Fruit fly (Drosophila melanogaster) whole organism, embryonic: ENCODE measurements around the gene CG32554.

Source experiments
- Abd-B ChIP-seq: fragments of 200-800 bp; sonication (Bioruptor generic); optimal IDR thresholded peaks from 2 replicates; lab custom pipeline; 2018; ENCODE audit warnings: missing biosample characterization, mild to moderate bottlenecking, missing genetic modification characterization, moderate library complexity
- CG11696 ChIP-seq: fragments of 200-800 bp; sonication (Bioruptor generic); IDR thresholded peaks from 2 replicates; pipeline ENCODE4 v1.3.6; 2022; ENCODE audit warnings: missing biosample characterization, missing genetic modification characterization
- CG11723 ChIP-seq: fragments of 200-800 bp; sonication (Bioruptor generic); optimal IDR thresholded peaks from 2 replicates; lab custom pipeline; 2017; ENCODE audit warnings: missing biosample characterization, mild to moderate bottlenecking, missing genetic modification characterization
- CG12236 ChIP-seq: fragments of 200-800 bp; sonication (Bioruptor generic); optimal IDR thresholded peaks from 2 replicates; lab custom pipeline; 2016; ENCODE audit warnings: missing biosample characterization, missing genetic modification characterization
- CG13123 ChIP-seq: fragments of 200-800 bp; sonication (Bioruptor generic); optimal IDR thresholded peaks from 2 replicates; lab custom pipeline; 2016; ENCODE audit warnings: missing biosample characterization, missing genetic modification characterization
- CG13775 ChIP-seq: fragments of 200-800 bp; sonication (Bioruptor generic); optimal IDR thresholded peaks from 3 replicates; lab custom pipeline; 2017; ENCODE audit warnings: missing biosample characterization, mild to moderate bottlenecking, missing genetic modification characterization
- CG13894 ChIP-seq: fragments of 200-800 bp; sonication (Bioruptor generic); optimal IDR thresholded peaks from 3 replicates; lab custom pipeline; 2018; ENCODE audit warnings: missing biosample characterization, mild to moderate bottlenecking, missing genetic modification characterization, moderate library complexity
- CG14965 ChIP-seq: fragments of 200-800 bp; sonication (Bioruptor generic); optimal IDR thresholded peaks from 2 replicates; lab custom pipeline; 2016; ENCODE audit warnings: missing biosample characterization, missing genetic modification characterization, borderline replicate concordance
- CG17359 ChIP-seq: fragments of 200-800 bp; sonication (Bioruptor generic); optimal IDR thresholded peaks from 3 replicates; lab custom pipeline; 2018; ENCODE audit warnings: missing biosample characterization, mild to moderate bottlenecking, missing genetic modification characterization, moderate library complexity
- CG2120 ChIP-seq: fragments of 200-800 bp; sonication (Bioruptor generic); optimal IDR thresholded peaks from 3 replicates; lab custom pipeline; 2016; ENCODE audit warnings: missing biosample characterization, missing genetic modification characterization
- CG31388 ChIP-seq: fragments of 200-800 bp; sonication (Bioruptor generic); optimal IDR thresholded peaks from 2 replicates; lab custom pipeline; 2016; ENCODE audit warnings: missing biosample characterization, missing genetic modification characterization
- CG3163 ChIP-seq: fragments of 200-800 bp; sonication (Bioruptor generic); optimal IDR thresholded peaks from 3 replicates; lab custom pipeline; 2016; ENCODE audit warnings: missing biosample characterization, missing genetic modification characterization
- CG32767 ChIP-seq: fragments of 200-800 bp; sonication (Bioruptor generic); IDR thresholded peaks from 2 replicates; pipeline ENCODE4 v1.3.6; 2022; ENCODE audit warnings: missing biosample characterization, missing genetic modification characterization
- CG3407 ChIP-seq: fragments of 200-800 bp; sonication (Bioruptor generic); optimal IDR thresholded peaks from 2 replicates; lab custom pipeline; 2018; ENCODE audit warnings: missing biosample characterization, mild to moderate bottlenecking, missing genetic modification characterization
- CG34224 ChIP-seq: fragments of 200-800 bp; sonication (Bioruptor generic); IDR thresholded peaks from 3 replicates; pipeline ENCODE4 v1.3.6; 2022; ENCODE audit warnings: missing biosample characterization, missing genetic modification characterization; ENCODE audit not compliant: partially characterized antibody
- CG34422 ChIP-seq: fragments of 200-800 bp; sonication (Bioruptor generic); IDR thresholded peaks from 3 replicates; pipeline ENCODE4 v1.3.6; 2022; ENCODE audit warnings: missing biosample characterization, missing genetic modification characterization
- CG3838 ChIP-seq: fragments of 200-800 bp; sonication (Bioruptor generic); optimal IDR thresholded peaks from 3 replicates; lab custom pipeline; 2016; ENCODE audit warnings: missing biosample characterization, missing genetic modification characterization
- CG6689 ChIP-seq: fragments of 200-800 bp; sonication (Bioruptor generic); IDR thresholded peaks from 2 replicates; pipeline ENCODE4 v1.3.6; 2022; ENCODE audit warnings: missing biosample characterization, missing genetic modification characterization
- CG6765 ChIP-seq: fragments of 200-800 bp; sonication (Bioruptor generic); optimal IDR thresholded peaks from 3 replicates; lab custom pipeline; 2017; ENCODE audit warnings: missing biosample characterization, mild to moderate bottlenecking, missing genetic modification characterization
- CG7745 ChIP-seq: fragments of 200-800 bp; sonication (Bioruptor generic); optimal IDR thresholded peaks from 2 replicates; lab custom pipeline; 2018; ENCODE audit warnings: missing biosample characterization, mild to moderate bottlenecking, missing genetic modification characterization, moderate library complexity
- CG8765 ChIP-seq: fragments of 200-800 bp; sonication (Bioruptor generic); IDR thresholded peaks from 2 replicates; pipeline ENCODE4 v1.3.6; 2022; ENCODE audit warnings: missing biosample characterization, missing genetic modification characterization
- CG9215 ChIP-seq: fragments of 200-800 bp; sonication (Bioruptor generic); IDR thresholded peaks from 2 replicates; pipeline ENCODE4 v1.3.6; 2022; ENCODE audit warnings: missing biosample characterization, missing genetic modification characterization
- Dfd ChIP-seq, 2 experiments: fragments of >200 bp; optimal IDR thresholded peaks; 2 replicates each; lab custom pipeline; 2017; ENCODE audit warnings: missing biosample characterization in 2 of 2, missing genetic modification characterization in 2 of 2
- GATAe ChIP-seq: fragments of 200-800 bp; sonication (Bioruptor generic); conservative IDR thresholded peaks from 2 replicates; pipeline ENCODE4 v1.3.6; 2022; ENCODE audit warnings: missing biosample characterization, missing genetic modification characterization
- Gsc ChIP-seq: fragments of 200-800 bp; sonication (Bioruptor generic); IDR thresholded peaks from 2 replicates; pipeline ENCODE4 v1.3.6; 2022; ENCODE audit warnings: missing biosample characterization, missing genetic modification characterization
- HHEX ChIP-seq: fragments of 200-800 bp; sonication (Bioruptor generic); optimal IDR thresholded peaks from 3 replicates; lab custom pipeline; 2017; ENCODE audit warnings: missing biosample characterization, mild to moderate bottlenecking, missing genetic modification characterization, missing genetic modification reagents
- Hmx ChIP-seq: fragments of 200-800 bp; sonication (Bioruptor generic); optimal IDR thresholded peaks from 2 replicates; lab custom pipeline; 2016; ENCODE audit warnings: missing biosample characterization, missing genetic modification characterization
- Lim3 ChIP-seq: fragments of 200-800 bp; sonication (Bioruptor generic); IDR thresholded peaks from 2 replicates; pipeline ENCODE4 v1.3.6; 2022; ENCODE audit warnings: missing biosample characterization, missing genetic modification characterization
- Med ChIP-seq: fragments of 200-800 bp; sonication (Bioruptor generic); peaks from one replicate; lab custom pipeline; 2016; ENCODE audit warnings: missing biosample characterization, missing genetic modification characterization, mild to moderate bottlenecking, inconsistent platforms, moderate library complexity
- NFAT ChIP-seq: fragments of 200-800 bp; sonication (Bioruptor generic); IDR thresholded peaks from 2 replicates; pipeline ENCODE4 v1.3.6; 2022; ENCODE audit warnings: missing biosample characterization, missing genetic modification characterization
- Nf-YA ChIP-seq: fragments of 200-800 bp; sonication (Bioruptor generic); IDR thresholded peaks from 2 replicates; pipeline ENCODE4 v1.3.6; 2022; ENCODE audit warnings: missing biosample characterization, missing genetic modification characterization
- Opbp ChIP-seq: fragments of 200-800 bp; sonication (Bioruptor generic); IDR thresholded peaks from 3 replicates; pipeline ENCODE4 v1.3.6; 2022; ENCODE audit warnings: missing biosample characterization, missing genetic modification characterization; ENCODE audit not compliant: partially characterized antibody
- Taf1 ChIP-seq: fragments of 200-800 bp; sonication (Bioruptor generic); IDR thresholded peaks from 2 replicates; pipeline ENCODE4 v1.3.6; 2022; ENCODE audit warnings: missing biosample characterization, missing genetic modification characterization
- aop ChIP-seq: fragments of 200-800 bp; sonication (Bioruptor generic); IDR thresholded peaks from 2 replicates; pipeline ENCODE4 v1.3.6; 2022; ENCODE audit warnings: missing biosample characterization, missing genetic modification characterization
- ara ChIP-seq: fragments of 200-800 bp; sonication (Bioruptor generic); IDR thresholded peaks from 2 replicates; pipeline ENCODE4 v1.3.6; 2022; ENCODE audit warnings: missing biosample characterization, missing genetic modification characterization
- cad ChIP-seq: fragments of >200 bp; optimal IDR thresholded peaks from 2 replicates; lab custom pipeline; 2017; ENCODE audit warnings: missing biosample characterization, missing genetic modification characterization
- dati ChIP-seq: fragments of 200-800 bp; sonication (Bioruptor generic); IDR thresholded peaks from 2 replicates; pipeline ENCODE4 v1.3.6; 2022; ENCODE audit warnings: missing biosample characterization, missing genetic modification characterization
- disco-r ChIP-seq: fragments of 200-800 bp; sonication (Bioruptor generic); optimal IDR thresholded peaks from 2 replicates; lab custom pipeline; 2016; ENCODE audit warnings: missing biosample characterization, missing genetic modification characterization
- ems ChIP-seq: fragments of 200-800 bp; sonication (Bioruptor generic); optimal IDR thresholded peaks from 3 replicates; lab custom pipeline; 2016; ENCODE audit warnings: missing biosample characterization, missing genetic modification characterization
- eve ChIP-seq, 2 experiments: fragments of >200 bp; optimal IDR thresholded peaks; 2 replicates each; lab custom pipeline; 2017; ENCODE audit warnings: missing biosample characterization in 2 of 2, missing genetic modification characterization in 2 of 2
- gcm ChIP-seq: fragments of 200-800 bp; sonication (Bioruptor generic); optimal IDR thresholded peaks from 2 replicates; lab custom pipeline; 2019; ENCODE audit warnings: missing biosample characterization, mild to moderate bottlenecking, missing genetic modification characterization, moderate library complexity
- gt ChIP-seq: fragments of 200-800 bp; sonication (Bioruptor generic); IDR thresholded peaks from 2 replicates; pipeline ENCODE4 v1.3.6; 2022; ENCODE audit warnings: missing biosample characterization, missing genetic modification characterization
- ind ChIP-seq: fragments of 200-800 bp; sonication (Bioruptor generic); optimal IDR thresholded peaks from 3 replicates; lab custom pipeline; 2016; ENCODE audit warnings: missing biosample characterization, missing genetic modification characterization
- mirr ChIP-seq: fragments of 200-800 bp; sonication (Bioruptor generic); optimal IDR thresholded peaks from 3 replicates; lab custom pipeline; 2018; ENCODE audit warnings: missing biosample characterization, mild to moderate bottlenecking, missing genetic modification characterization
- psq ChIP-seq: fragments of 200-800 bp; sonication (Bioruptor generic); optimal IDR thresholded peaks from 2 replicates; lab custom pipeline; 2017; ENCODE audit warnings: missing biosample characterization, missing genetic modification characterization
- run ChIP-seq: fragments of 200-800 bp; sonication (Bioruptor generic); optimal IDR thresholded peaks from 3 replicates; lab custom pipeline; 2018; ENCODE audit warnings: missing biosample characterization, mild to moderate bottlenecking, missing genetic modification characterization
- tll ChIP-seq, 2 experiments: fragments of 200-800 bp in 1 of 2; fragments of >200 bp in 1 of 2; sonication (Bioruptor generic) in 1 of 2; optimal IDR thresholded peaks; 2 replicates each; lab custom pipeline; 2017 to 2019; ENCODE audit warnings: missing biosample characterization in 2 of 2, missing genetic modification characterization in 2 of 2, mild to moderate bottlenecking in 1 of 2, moderate library complexity in 1 of 2
- twi ChIP-seq: fragments of 200-800 bp; optimal IDR thresholded peaks from 2 replicates; lab custom pipeline; 2019; ENCODE audit warnings: missing biosample characterization, mild to moderate bottlenecking, missing genetic modification characterization, moderate library complexity
- usp ChIP-seq: fragments of >200 bp; optimal IDR thresholded peaks from 2 replicates; lab custom pipeline; 2017; ENCODE audit warnings: missing biosample characterization, missing genetic modification characterization
- zen ChIP-seq: fragments of 200-800 bp; sonication (Bioruptor generic); optimal IDR thresholded peaks from 3 replicates; lab custom pipeline; 2018; ENCODE audit warnings: missing biosample characterization, mild to moderate bottlenecking, missing genetic modification characterization, moderate library complexity
- zfh2 ChIP-seq: fragments of 200-800 bp; sonication (Bioruptor generic); optimal IDR thresholded peaks from 2 replicates; lab custom pipeline; 2016; ENCODE audit warnings: missing biosample characterization, missing genetic modification characterization

The CG32554 gene

dm6 chrX:17820252-17820651 is 32.2 kb downstream of the CG32554 start (continued):
- TF ChIP-seq mirr (no peak), gcm (GFP tag; lab: Kevin White, UChicago) (no peak), CG7745 (tag; lab: Kevin White, UChicago) (no peak), Opbp (GFP tag; lab: Robert Waterston, UW) (no peak), CG6689 (GFP tag; lab: Robert Waterston, UW) (no peak), CG13123 (GFP tag; lab: Kevin White, UChicago) (no peak), HHEX (GFP tag; lab: Kevin White, UChicago) (no peak), CG34224 (GFP tag; lab: Robert Waterston, UW) (no peak), CG9215 (GFP tag; lab: Robert Waterston, UW) (no peak; the same call in 1 of the 2 replicates), run (no peak), gt (GFP tag; lab: Robert Waterston, UW) (no peak), Abd-B (peak; percentile 31), CG8765 (GFP tag; lab: Robert Waterston, UW) (no peak), CG12236 (GFP tag; lab: Kevin White, UChicago) (no peak), NFAT (GFP tag; lab: Robert Waterston, UW) (peak; percentile 48), zfh2 (GFP tag; lab: Kevin White, UChicago) (no peak), CG2120 (GFP tag; lab: Kevin White, UChicago) (peak; percentile 38), disco-r (GFP tag; lab: Kevin White, UChicago) (no peak)

dm6 chrX:17819635-17820139 is 32.8 kb downstream of the CG32554 start, which contains the start of gene CG12986:
Gene CG12986, minus strand, starts transcription at chrX:17819685.
- no peak for TF ChIP-seq CG11696 (GFP tag; lab: Robert Waterston, UW)
- TF ChIP-seq twi (tag; lab: Kevin White, UChicago) = peak; percentile 45
- TF ChIP-seq CG32767 (GFP tag; lab: Robert Waterston, UW) = no peak
- peak; percentile 59 for TF ChIP-seq cad (GFP tag; lab: Kevin White, UChicago)
- no peak for TF ChIP-seq CG13775 (GFP tag; lab: Kevin White, UChicago)
- peak; percentile 77 for TF ChIP-seq zen
- TF ChIP-seq CG17359 (tag; lab: Kevin White, UChicago) = no peak
- TF ChIP-seq CG13894 (tag; lab: Kevin White, UChicago) = no peak
- no peak for TF ChIP-seq ara (GFP tag; lab: Robert Waterston, UW)
- TF ChIP-seq run = no peak
- no peak for TF ChIP-seq aop (GFP tag; lab: Robert Waterston, UW)
- no peak for TF ChIP-seq CG3163 (GFP tag; lab: Kevin White, UChicago)
- no peak for TF ChIP-seq psq (GFP tag; lab: Kevin White, UChicago)
- TF ChIP-seq Med (GFP tag; lab: Kevin White, UChicago) = no peak
- TF ChIP-seq Hmx (GFP tag; lab: Kevin White, UChicago) = no peak
- no peak for TF ChIP-seq CG13123 (GFP tag; lab: Kevin White, UChicago)
- TF ChIP-seq Dfd (GFP tag; optimal IDR thresholded peaks at IDR 0.05; lab: Kevin White, UChicago) = no peak
- no peak for TF ChIP-seq CG8765 (GFP tag; lab: Robert Waterston, UW)
- no peak for TF ChIP-seq GATAe (GFP tag; lab: Robert Waterston, UW)
- TF ChIP-seq dati (GFP tag; lab: Robert Waterston, UW) = no peak
- no peak for TF ChIP-seq ind
- TF ChIP-seq CG6765 (GFP tag; lab: Kevin White, UChicago) = no peak
- TF ChIP-seq eve (GFP tag; optimal IDR thresholded peaks at IDR 0.05; lab: Kevin White, UChicago) = no peak
- no peak for TF ChIP-seq CG34422 (GFP tag; lab: Robert Waterston, UW)
- TF ChIP-seq ems (GFP tag; lab: Kevin White, UChicago) = no peak
- no peak for TF ChIP-seq Gsc (GFP tag; lab: Robert Waterston, UW)
- TF ChIP-seq Nf-YA (GFP tag; lab: Robert Waterston, UW) = no peak
- no peak for TF ChIP-seq CG11723 (GFP tag; lab: Kevin White, UChicago)
- no peak for TF ChIP-seq Taf1 (GFP tag; lab: Robert Waterston, UW)
- TF ChIP-seq usp (GFP tag; lab: Kevin White, UChicago) = no peak
- no peak for TF ChIP-seq CG31388
- TF ChIP-seq tll (GFP tag; optimal IDR thresholded peaks at IDR 0.05; lab: Kevin White, UChicago) = peak in 1 of 2 experiments; percentile 69
- TF ChIP-seq CG3407 (GFP tag; lab: Kevin White, UChicago) = no peak
- no peak for TF ChIP-seq CG14965 (GFP tag; lab: Kevin White, UChicago)
- no peak for TF ChIP-seq Lim3 (GFP tag; lab: Robert Waterston, UW)
- no peak for TF ChIP-seq CG3838
